Worm (Caenorhabditis elegans) whole organism, young adult: ENCODE results near the gene bath-26.

ENCODE experiments used
- B0019.2 ChIP-seq: fragments of 200-800 bp; sonication (Bioruptor generic); conservative IDR thresholded peaks from 2 replicates; pipeline ENCODE4 v1.3.6; 2022; ENCODE audit warnings: missing genetic modification reagents, missing genetic modification characterization, missing compliant biosample characterization
- C06A6.2 ChIP-seq: fragments of 200-800 bp; sonication (Bioruptor generic); conservative IDR thresholded peaks from 2 replicates; pipeline ENCODE4 v1.3.6; 2022; ENCODE audit warnings: missing genetic modification characterization, missing compliant biosample characterization
- D2030.7 ChIP-seq: fragments of 200-800 bp; sonication (Bioruptor generic); IDR thresholded peaks from 2 replicates; pipeline ENCODE4 v1.3.6; 2022; ENCODE audit warnings: missing genetic modification reagents, missing genetic modification characterization, missing compliant biosample characterization
- F22D6.2 ChIP-seq: sonication (generic microtip); optimal IDR thresholded peaks from 2 replicates; lab custom pipeline; 2016; ENCODE audit warnings: mild to moderate bottlenecking, missing genetic modification characterization, missing compliant biosample characterization
- F33H1.4 ChIP-seq: fragments of 200-800 bp; sonication (Bioruptor generic); IDR thresholded peaks from 2 replicates; pipeline ENCODE4 v1.3.6; 2022; ENCODE audit warnings: missing genetic modification reagents, missing genetic modification characterization, missing compliant biosample characterization
- F55B11.4 ChIP-seq: sonication (generic microtip); optimal IDR thresholded peaks from 2 replicates; lab custom pipeline; 2016; ENCODE audit warnings: missing compliant biosample characterization, missing genetic modification characterization, borderline replicate concordance; ENCODE audit not compliant: insufficient read depth
- K11D2.4 ChIP-seq: fragments of 200-800 bp; sonication (Bioruptor generic); IDR thresholded peaks from 2 replicates; pipeline ENCODE4 v1.3.6; 2022; ENCODE audit warnings: missing genetic modification reagents, missing genetic modification characterization, missing compliant biosample characterization
- K12H6.12 ChIP-seq: fragments of 200-800 bp; sonication (Bioruptor generic); optimal IDR thresholded peaks from 2 replicates; lab custom pipeline; 2018; ENCODE audit warnings: mild to moderate bottlenecking, missing genetic modification characterization, missing compliant biosample characterization
- T07F8.4 ChIP-seq: sonication (generic microtip); optimal IDR thresholded peaks from 2 replicates; lab custom pipeline; 2016; ENCODE audit warnings: mild to moderate bottlenecking, missing genetic modification characterization, moderate library complexity, missing compliant biosample characterization
- Y53F4B.3 ChIP-seq: fragments of 200-800 bp; sonication (Bioruptor generic); IDR thresholded peaks from 2 replicates; pipeline ENCODE4 v1.3.6; 2022; ENCODE audit warnings: missing genetic modification reagents, missing genetic modification characterization, missing compliant biosample characterization
- Y95B8A.8 ChIP-seq: fragments of 200-800 bp; sonication (Bioruptor generic); IDR thresholded peaks from 2 replicates; pipeline ENCODE4 v1.3.6; 2022; ENCODE audit warnings: missing genetic modification reagents, missing genetic modification characterization, missing compliant biosample characterization
- attf-5 ChIP-seq: fragments of 200-800 bp; sonication (Bioruptor generic); optimal IDR thresholded peaks from 2 replicates; lab custom pipeline; 2018; ENCODE audit warnings: mild to moderate bottlenecking, missing genetic modification characterization, missing compliant biosample characterization
- cebp-1 ChIP-seq, 2 experiments: fragments of 200-800 bp in 1 of 2; sonication (Bioruptor generic) in 1 of 2; sonication (generic microtip) in 1 of 2; IDR thresholded peaks in 1 of 2; optimal IDR thresholded peaks in 1 of 2; 2 replicates each; pipeline versions ENCODE4 v1.3.6 to Lab custom; 2017 to 2022; ENCODE audit warnings: missing compliant biosample characterization in 2 of 2, missing genetic modification characterization in 2 of 2, mild to moderate bottlenecking in 1 of 2, missing genetic modification reagents in 1 of 2, moderate library complexity in 1 of 2
- ceh-58 ChIP-seq: fragments of 200-800 bp; sonication (Bioruptor generic); IDR thresholded peaks from 2 replicates; pipeline ENCODE4 v1.3.6; 2022; ENCODE audit warnings: missing genetic modification characterization, missing compliant biosample characterization
- ceh-79 ChIP-seq: sonication (generic microtip); optimal IDR thresholded peaks from 2 replicates; lab custom pipeline; 2017; ENCODE audit warnings: mild to moderate bottlenecking, missing genetic modification characterization, missing compliant biosample characterization
- chd-7 ChIP-seq: sonication (generic microtip); optimal IDR thresholded peaks from 2 replicates; lab custom pipeline; 2016; ENCODE audit warnings: mild to moderate bottlenecking, missing genetic modification characterization, moderate library complexity, missing compliant biosample characterization
- dox-1 ChIP-seq: fragments of 200-800 bp; sonication (Bioruptor generic); IDR thresholded peaks from 2 replicates; pipeline ENCODE4 v1.3.6; 2022; ENCODE audit warnings: missing genetic modification reagents, missing genetic modification characterization, missing compliant biosample characterization
- dpl-1 ChIP-seq: fragments of 150-350 bp; optimal IDR thresholded peaks from 2 replicates; lab custom pipeline; 2014; ENCODE audit warnings: missing biosample characterization, missing genetic modification reagents, missing genetic modification characterization
- gei-17 ChIP-seq: fragments of 200-800 bp; sonication (Bioruptor generic); optimal IDR thresholded peaks from 2 replicates; lab custom pipeline; 2018; ENCODE audit warnings: mild to moderate bottlenecking, missing genetic modification characterization, missing compliant biosample characterization
- hlh-12 ChIP-seq: sonication (generic microtip); optimal IDR thresholded peaks from 2 replicates; lab custom pipeline; 2016; ENCODE audit warnings: missing genetic modification characterization, missing compliant biosample characterization
- hmg-20 ChIP-seq: fragments of 200-800 bp; sonication (Bioruptor generic); IDR thresholded peaks from 2 replicates; pipeline ENCODE4 v1.3.6; 2022; ENCODE audit warnings: missing genetic modification reagents, missing genetic modification characterization, missing compliant biosample characterization
- hrde-1 ChIP-seq: sonication (generic microtip); optimal IDR thresholded peaks from 2 replicates; lab custom pipeline; 2016; ENCODE audit warnings: missing genetic modification characterization, mild to moderate bottlenecking, missing compliant biosample characterization, moderate library complexity, missing genotype, missing genetic modification reagents, borderline replicate concordance
- lag-1 ChIP-seq: fragments of 200-800 bp; sonication (Bioruptor generic); IDR thresholded peaks from 2 replicates; pipeline ENCODE4 v1.3.6; 2022; ENCODE audit warnings: missing genetic modification reagents, missing genetic modification characterization, missing compliant biosample characterization
- lin-40 ChIP-seq: sonication (generic microtip); optimal IDR thresholded peaks from 2 replicates; lab custom pipeline; 2016; ENCODE audit warnings: missing genetic modification characterization, mild to moderate bottlenecking, missing compliant biosample characterization, missing genotype, missing genetic modification reagents
- lir-1 ChIP-seq: fragments of 200-800 bp; sonication (Bioruptor generic); conservative IDR thresholded peaks from 2 replicates; pipeline ENCODE4 v1.3.6; 2022; ENCODE audit warnings: missing genetic modification reagents, missing genetic modification characterization, missing compliant biosample characterization
- lsy-27 ChIP-seq: sonication (generic microtip); optimal IDR thresholded peaks from 2 replicates; lab custom pipeline; 2017; ENCODE audit warnings: missing genetic modification characterization, mild to moderate bottlenecking, missing compliant biosample characterization, antibody characterized with exemption, missing genotype, borderline replicate concordance; ENCODE audit not compliant: insufficient read depth
- madf-8 ChIP-seq: fragments of 200-800 bp; sonication (Bioruptor generic); conservative IDR thresholded peaks from 2 replicates; pipeline ENCODE4 v1.3.6; 2022; ENCODE audit warnings: missing genetic modification reagents, missing genetic modification characterization, missing compliant biosample characterization
- mes-4 ChIP-seq: sonication (generic microtip); optimal IDR thresholded peaks from 2 replicates; lab custom pipeline; 2016; ENCODE audit warnings: missing genotype, missing genetic modification characterization, missing compliant biosample characterization
- nhr-27 ChIP-seq: fragments of 200-800 bp; sonication (Bioruptor generic); optimal IDR thresholded peaks from 2 replicates; lab custom pipeline; 2018; ENCODE audit warnings: mild to moderate bottlenecking, missing genetic modification characterization, moderate library complexity, missing compliant biosample characterization
- nhr-80 ChIP-seq: sonication (generic microtip); optimal IDR thresholded peaks from 2 replicates; lab custom pipeline; 2016; ENCODE audit warnings: missing genetic modification characterization, missing compliant biosample characterization
- pha-4 ChIP-seq: fragments of 150-350 bp; sonication (generic microtip); optimal IDR thresholded peaks from 2 replicates; lab custom pipeline; 2014; ENCODE audit warnings: missing biosample characterization, missing genetic modification reagents, missing genetic modification characterization
- repo-1 ChIP-seq: sonication (generic microtip); optimal IDR thresholded peaks from 2 replicates; lab custom pipeline; 2017; ENCODE audit warnings: mild to moderate bottlenecking, missing genetic modification characterization, missing compliant biosample characterization
- sdz-38 ChIP-seq: sonication (generic microtip); optimal IDR thresholded peaks from 2 replicates; lab custom pipeline; 2016; ENCODE audit warnings: missing genotype, missing genetic modification characterization, missing compliant biosample characterization
- sea-2 ChIP-seq: fragments of 200-800 bp; sonication (Bioruptor generic); IDR thresholded peaks from 2 replicates; pipeline ENCODE4 v1.3.6; 2022; ENCODE audit warnings: missing genetic modification characterization, missing compliant biosample characterization
- snpc-1.1 ChIP-seq: sonication (generic microtip); optimal IDR thresholded peaks from 2 replicates; lab custom pipeline; 2017; ENCODE audit warnings: missing genetic modification characterization, mild to moderate bottlenecking, missing compliant biosample characterization, antibody characterized with exemption, moderate library complexity, missing genotype, missing genetic modification reagents; ENCODE audit not compliant: insufficient read depth
- sptf-2 ChIP-seq: fragments of 200-800 bp; sonication (Bioruptor generic); optimal IDR thresholded peaks from 2 replicates; lab custom pipeline; 2018; ENCODE audit warnings: mild to moderate bottlenecking, missing genetic modification characterization, missing compliant biosample characterization
- unc-130 ChIP-seq: sonication (generic microtip); optimal IDR thresholded peaks from 2 replicates; lab custom pipeline; 2016; ENCODE audit warnings: missing genetic modification reagents, missing genetic modification characterization, missing compliant biosample characterization
- ztf-18 ChIP-seq: sonication (generic microtip); optimal IDR thresholded peaks from 2 replicates; lab custom pipeline; 2016; ENCODE audit warnings: missing genotype, mild to moderate bottlenecking, missing genetic modification characterization, missing compliant biosample characterization
- ztf-26 ChIP-seq: sonication (generic microtip); optimal IDR thresholded peaks from 2 replicates; lab custom pipeline; 2017; ENCODE audit warnings: missing genetic modification characterization, missing compliant biosample characterization
- ztf-28 ChIP-seq: fragments of 200-800 bp; sonication (Bioruptor generic); IDR thresholded peaks from 2 replicates; pipeline ENCODE4 v1.3.6; 2022; ENCODE audit warnings: missing genetic modification reagents, missing genetic modification characterization, missing compliant biosample characterization
- ztf-6 ChIP-seq: fragments of 200-800 bp; sonication (Bioruptor generic); IDR thresholded peaks from 2 replicates; pipeline ENCODE4 v1.3.6; 2022; ENCODE audit warnings: missing genetic modification reagents, missing genetic modification characterization, missing compliant biosample characterization

Gene bath-26

DNA sequence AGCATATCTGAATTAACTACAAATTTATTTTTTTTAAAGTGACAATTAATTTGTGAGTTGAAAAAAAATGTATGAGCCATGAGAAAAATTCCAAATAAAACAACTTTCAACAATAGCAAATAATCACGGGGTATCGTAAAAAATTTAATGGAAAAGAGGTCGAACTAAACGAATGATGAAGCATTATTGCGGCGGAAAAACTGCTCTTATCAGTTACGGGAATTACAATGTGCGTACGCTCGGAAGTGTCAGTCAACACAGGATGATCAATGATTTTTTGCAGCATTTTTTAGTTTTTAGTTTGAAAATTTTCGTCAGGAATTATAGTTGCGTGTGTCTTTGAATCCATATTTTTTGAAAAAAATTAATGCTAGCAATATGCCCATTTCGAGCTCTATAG is 23.8 kb downstream of the bath-26 start:
- no peak for TF ChIP-seq Y95B8A.8 (GFP tag; lab: Robert Waterston, UW)
- no peak for TF ChIP-seq T07F8.4 (tag; lab: Kevin White, UChicago)
- TF ChIP-seq chd-7 (tag; lab: Kevin White, UChicago), result no peak
- TF ChIP-seq repo-1 (tag; lab: Kevin White, UChicago), result no peak
- no peak for TF ChIP-seq C06A6.2
- TF ChIP-seq nhr-80 (tag; lab: Kevin White, UChicago), result peak; percentile 72
- TF ChIP-seq sdz-38 (tag; lab: Kevin White, UChicago), result no peak
- TF ChIP-seq nhr-27, result no peak
- peak; percentile 38; the same call in 1 of the 2 replicates for TF ChIP-seq dox-1 (GFP tag; lab: Robert Waterston, UW)
- TF ChIP-seq ztf-26 (tag; lab: Kevin White, UChicago), result no peak

DNA sequence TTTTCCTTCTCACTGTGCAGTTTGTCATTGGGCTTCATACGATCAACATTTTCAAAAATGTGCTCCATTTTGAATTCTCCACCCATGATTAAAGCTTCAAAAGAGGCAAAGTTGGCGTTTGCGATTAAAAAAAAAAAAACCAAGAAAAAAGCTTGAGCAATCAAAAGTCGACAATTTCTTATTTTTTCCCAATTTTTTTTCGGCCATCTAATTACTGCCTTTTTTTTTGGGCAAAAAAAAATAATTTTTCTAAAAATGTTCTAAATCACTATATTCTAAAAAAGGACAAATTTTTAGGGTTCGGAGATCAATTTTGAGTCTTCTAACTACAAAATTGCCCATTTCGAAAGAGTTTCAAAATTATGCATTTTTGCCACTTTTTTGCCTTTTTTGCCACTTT is 24.5 kb downstream of the bath-26 start, which contains the start of gene K05F6.10:
Gene K05F6.10 (minus strand): TSS at position 101 of the 400 bp plus-strand sequence.
- TF ChIP-seq ztf-28 (GFP tag; lab: Robert Waterston, UW), result no peak
- TF ChIP-seq hmg-20 (GFP tag; lab: Robert Waterston, UW), result no peak
- no peak for TF ChIP-seq pha-4 (tag; lab: Kevin White, UChicago)
- no peak for TF ChIP-seq nhr-80 (tag; lab: Kevin White, UChicago)
- no peak for TF ChIP-seq nhr-27
- TF ChIP-seq unc-130, result no peak
- TF ChIP-seq hrde-1, result no peak
- no peak for TF ChIP-seq Y53F4B.3 (GFP tag; lab: Robert Waterston, UW)
- no peak for TF ChIP-seq hlh-12

DNA sequence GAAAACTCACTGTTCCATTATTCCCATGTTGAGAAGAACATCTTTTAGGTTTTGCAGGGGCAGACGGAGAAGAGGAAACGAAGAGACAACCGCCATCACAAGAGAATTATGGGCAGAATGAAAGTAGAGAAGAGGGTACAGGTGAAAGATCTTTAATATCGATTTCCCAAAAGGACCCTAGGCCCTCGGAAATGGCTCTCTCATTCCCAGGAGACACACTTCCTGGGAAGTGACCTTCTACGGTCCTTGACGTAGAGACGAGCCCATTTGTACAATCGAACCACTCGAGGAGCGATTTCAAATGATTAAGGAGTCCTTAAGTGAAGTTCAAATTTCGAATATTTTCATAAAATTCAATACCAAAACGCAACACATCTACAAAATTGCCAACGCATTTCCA is 29.5 kb downstream of the bath-26 start, which contains the start of gene fbxb-46:
Gene fbxb-46 (minus strand): TSS at position 101 of the 400 bp plus-strand sequence.
- TF ChIP-seq sptf-2 (GFP tag; lab: Kevin White, UChicago), result no peak
- no peak for TF ChIP-seq B0019.2 (GFP tag; lab: Robert Waterston, UW)
- TF ChIP-seq F33H1.4 (GFP tag; lab: Robert Waterston, UW), result no peak
- no peak for TF ChIP-seq unc-130
- TF ChIP-seq madf-8 (GFP tag; lab: Robert Waterston, UW), result no peak
- no peak for TF ChIP-seq F22D6.2 (tag; lab: Kevin White, UChicago)
- TF ChIP-seq gei-17 (GFP tag; lab: Kevin White, UChicago), result no peak
- TF ChIP-seq Y95B8A.8 (GFP tag; lab: Robert Waterston, UW), result no peak
- TF ChIP-seq K12H6.12 (tag; lab: Kevin White, UChicago), result no peak
- no peak for TF ChIP-seq sea-2 (GFP tag; lab: Robert Waterston, UW)
- no peak for TF ChIP-seq ztf-18 (tag; lab: Kevin White, UChicago)
- no peak for TF ChIP-seq F55B11.4 (tag; lab: Kevin White, UChicago)
- no peak for TF ChIP-seq mes-4 (tag; lab: Kevin White, UChicago)
- TF ChIP-seq nhr-27, result no peak
- no peak for TF ChIP-seq cebp-1 (GFP tag; IDR thresholded peaks at IDR 0.05; lab: Robert Waterston, UW)
- no peak for TF ChIP-seq cebp-1 (tag; optimal IDR thresholded peaks at IDR 0.05; lab: Kevin White, UChicago)
- TF ChIP-seq lin-40, result no peak
- TF ChIP-seq ztf-6 (GFP tag; lab: Robert Waterston, UW), result no peak
- no peak for TF ChIP-seq C06A6.2

ce11 chrII:1568214-1568613 is 32.3 kb downstream of the bath-26 start, which contains the start of gene fbxb-49:
Gene fbxb-49 (plus strand): TSS chrII:1568514.
- TF ChIP-seq lir-1 (GFP tag; lab: Robert Waterston, UW), result no peak
- no peak for TF ChIP-seq madf-8 (GFP tag; lab: Robert Waterston, UW)
- TF ChIP-seq dpl-1 (GFP tag; lab: Kevin White, UChicago), result no peak
- no peak for TF ChIP-seq attf-5 (GFP tag; lab: Kevin White, UChicago)
- no peak for TF ChIP-seq lsy-27 (tag; lab: Kevin White, UChicago)
- no peak for TF ChIP-seq lag-1 (GFP tag; lab: Robert Waterston, UW)
- TF ChIP-seq K11D2.4 (GFP tag; lab: Robert Waterston, UW), result no peak
- no peak for TF ChIP-seq dox-1 (GFP tag; lab: Robert Waterston, UW)
- no peak for TF ChIP-seq ceh-79 (tag; lab: Kevin White, UChicago)
- no peak for TF ChIP-seq D2030.7 (GFP tag; lab: Robert Waterston, UW)
- TF ChIP-seq snpc-1.1, result no peak
- TF ChIP-seq ceh-58, result no peak
